Fruit fly (Drosophila melanogaster): ENCODE results near the gene CG8379.

CG8379 gene

dm6 chr3R:8820428-8820912, 3.7 kb upstream of the CG8379 start, which contains the start of gene aqz:
Gene aqz, minus strand, starts transcription at chr3R:8820682.
- TF ChIP-seq Sp1 (GFP tag; optimal IDR thresholded peaks at IDR 0.05) (peak; percentile 65), h (GFP tag; optimal IDR thresholded peaks at IDR 0.05) (peak; percentile 79), rgr (GFP tag; optimal IDR thresholded peaks at IDR 0.05) (peak; percentile 56), Rel (GFP tag; optimal IDR thresholded peaks at IDR 0.05) (no peak), Rel (tag; optimal IDR thresholded peaks at IDR 0.05) (peak; percentile 74), fru (GFP tag; optimal IDR thresholded peaks at IDR 0.05) (peak; percentile 56), dsf (GFP tag; optimal IDR thresholded peaks at IDR 0.05; ENCODE audit: borderline replicate concordance) (peak; percentile 5), ey (GFP tag; optimal IDR thresholded peaks at IDR 0.05) (peak; percentile 33), Hr78 (GFP tag; optimal IDR thresholded peaks at IDR 0.05) (no peak), pan (optimal IDR thresholded peaks at IDR 0.05) (no peak), brk (GFP tag; optimal IDR thresholded peaks at IDR 0.05) (peak; percentile 8), tai (GFP tag; optimal IDR thresholded peaks at IDR 0.05) (peak; percentile 50), Myc (optimal IDR thresholded peaks at IDR 0.05) (peak; percentile 57), Abd-B (GFP tag; optimal IDR thresholded peaks at IDR 0.05) (no peak), dl (GFP tag; optimal IDR thresholded peaks at IDR 0.05; ENCODE audit: insufficient read depth in 1 of 2, partially characterized antibody in 2 of 2) (no peak), Mio (GFP tag; optimal IDR thresholded peaks at IDR 0.05) (no peak), sv (GFP tag; optimal IDR thresholded peaks at IDR 0.05) (peak; percentile 46), Dif (GFP tag; optimal IDR thresholded peaks at IDR 0.05; ENCODE audit: partially characterized antibody) (peak; percentile 54), lola (GFP tag; optimal IDR thresholded peaks at IDR 0.05) (no peak), psq (GFP tag; optimal IDR thresholded peaks at IDR 0.05) (peak; percentile 24), GATAd (GFP tag; optimal IDR thresholded peaks at IDR 0.05) (no peak), Hr83 (GFP tag; optimal IDR thresholded peaks at IDR 0.05; ENCODE audit: poor library complexity, severe bottlenecking) (peak; percentile 90), jim (GFP tag; optimal IDR thresholded peaks at IDR 0.05) (peak; percentile 5), woc (GFP tag; optimal IDR thresholded peaks at IDR 0.05) (peak; percentile 4), CG32264 (GFP tag; optimal IDR thresholded peaks at IDR 0.05) (no peak), HLH106 (tag; optimal IDR thresholded peaks at IDR 0.05) (peak; percentile 55), Hnf4 (GFP tag; optimal IDR thresholded peaks at IDR 0.05) (peak; percentile 59), sage (GFP tag; optimal IDR thresholded peaks at IDR 0.05) (peak; percentile 16), foxo (GFP tag; optimal IDR thresholded peaks at IDR 0.05) (peak in 1 of 2 experiments; percentile 51), Jra (GFP tag; optimal IDR thresholded peaks at IDR 0.05) (peak; percentile 97), br (GFP tag; optimal IDR thresholded peaks at IDR 0.05) (peak; percentile 45), usp (GFP tag; optimal IDR thresholded peaks at IDR 0.05) (no peak), CG9705 (GFP tag; optimal IDR thresholded peaks at IDR 0.05) (peak; percentile 48), Vsx2 (GFP tag; optimal IDR thresholded peaks at IDR 0.05; ENCODE audit: partially characterized antibody) (no peak)

dm6 chr3R:8821623-8822022, 2.6 kb upstream of the CG8379 start, which contains the start of gene CG8369:
Gene CG8369, plus strand, starts transcription at chr3R:8822008.
- no peak for TF ChIP-seq dl (GFP tag; optimal IDR thresholded peaks at IDR 0.05; ENCODE audit: insufficient read depth in 1 of 2, partially characterized antibody in 2 of 2)
- no peak for TF ChIP-seq Rel (GFP tag; optimal IDR thresholded peaks at IDR 0.05)
- peak; percentile 94 for TF ChIP-seq Rel (tag; optimal IDR thresholded peaks at IDR 0.05)

- TF ChIP-seq brk (GFP tag; optimal IDR thresholded peaks at IDR 0.05) = no peak
- no peak for TF ChIP-seq Jra (GFP tag; optimal IDR thresholded peaks at IDR 0.05)
- no peak for TF ChIP-seq Dif (GFP tag; optimal IDR thresholded peaks at IDR 0.05; ENCODE audit: partially characterized antibody)
- TF ChIP-seq GATAd (GFP tag; optimal IDR thresholded peaks at IDR 0.05) = no peak
- TF ChIP-seq Dfd (GFP tag; optimal IDR thresholded peaks at IDR 0.05) = no peak
- TF ChIP-seq OdsH (GFP tag; optimal IDR thresholded peaks at IDR 0.05) = no peak
- TF ChIP-seq usp (GFP tag; optimal IDR thresholded peaks at IDR 0.05) = no peak
- TF ChIP-seq sage (GFP tag; optimal IDR thresholded peaks at IDR 0.05) = no peak
- TF ChIP-seq dmrt93B (GFP tag; optimal IDR thresholded peaks at IDR 0.05) = no peak
- TF ChIP-seq Rel (GFP tag; optimal IDR thresholded peaks at IDR 0.05) = no peak
- no peak for TF ChIP-seq Rel (tag; optimal IDR thresholded peaks at IDR 0.05)
- TF ChIP-seq h (GFP tag; optimal IDR thresholded peaks at IDR 0.05) = no peak
- TF ChIP-seq rgr (GFP tag; optimal IDR thresholded peaks at IDR 0.05) = no peak
- no peak for TF ChIP-seq Hr78 (GFP tag; optimal IDR thresholded peaks at IDR 0.05)
Measured at dm6 chr3R:8822919-8823318, 1.3 kb upstream of the CG8379 start.
